Worm (Caenorhabditis elegans) whole organism, midembryonic: ENCODE measurements around the gene clec-141.
A peak's percentile ranks its signal among the peaks of the same experiment; 100 is the strongest.

Source experiments
- T22C8.4 ChIP-seq: fragments of 200-800 bp; sonication (Bioruptor generic); IDR thresholded peaks from 2 replicates; pipeline ENCODE4 v1.3.6; 2022; ENCODE audit warnings: missing genetic modification characterization, missing compliant biosample characterization
- cog-1 ChIP-seq: sonication (generic microtip); optimal IDR thresholded peaks from 2 replicates; lab custom pipeline; 2016; ENCODE audit warnings: missing genetic modification characterization, missing compliant biosample characterization
- flt-1 ChIP-seq: fragments of 200-800 bp; sonication (Bioruptor generic); IDR thresholded peaks from 2 replicates; pipeline ENCODE4 v1.3.6; 2022; ENCODE audit warnings: missing genetic modification characterization, missing compliant biosample characterization
- klf-2 ChIP-seq: fragments of 200-800 bp; sonication (Bioruptor generic); conservative IDR thresholded peaks from 2 replicates; pipeline ENCODE4 v1.3.6; 2022; ENCODE audit warnings: missing genetic modification reagents, missing genetic modification characterization, missing compliant biosample characterization
- med-1 ChIP-seq: sonication (generic microtip); optimal IDR thresholded peaks from 2 replicates; lab custom pipeline; 2017; ENCODE audit warnings: missing genetic modification characterization, mild to moderate bottlenecking, missing compliant biosample characterization, antibody characterized with exemption, missing genetic modification reagents; ENCODE audit not compliant: insufficient read depth
- ref-1 ChIP-seq: fragments of 200-800 bp; sonication (Bioruptor generic); conservative IDR thresholded peaks from 2 replicates; pipeline ENCODE4 v1.3.6; 2022; ENCODE audit warnings: missing genetic modification reagents, missing genetic modification characterization, missing compliant biosample characterization
- tab-1 ChIP-seq: fragments of 200-800 bp; sonication (Bioruptor generic); IDR thresholded peaks from 2 replicates; pipeline ENCODE4 v1.3.6; 2022; ENCODE audit warnings: missing genetic modification characterization, missing compliant biosample characterization
- ztf-23 ChIP-seq: fragments of 200-800 bp; sonication (Bioruptor generic); IDR thresholded peaks from 2 replicates; pipeline ENCODE4 v1.3.6; 2022; ENCODE audit warnings: missing genetic modification reagents, missing genetic modification characterization, missing compliant biosample characterization
- ztf-29 ChIP-seq: fragments of 200-800 bp; sonication (Bioruptor generic); IDR thresholded peaks from 2 replicates; pipeline ENCODE4 v1.3.6; 2022; ENCODE audit warnings: missing genetic modification reagents, missing genetic modification characterization, missing compliant biosample characterization

The clec-141 gene

DNA sequence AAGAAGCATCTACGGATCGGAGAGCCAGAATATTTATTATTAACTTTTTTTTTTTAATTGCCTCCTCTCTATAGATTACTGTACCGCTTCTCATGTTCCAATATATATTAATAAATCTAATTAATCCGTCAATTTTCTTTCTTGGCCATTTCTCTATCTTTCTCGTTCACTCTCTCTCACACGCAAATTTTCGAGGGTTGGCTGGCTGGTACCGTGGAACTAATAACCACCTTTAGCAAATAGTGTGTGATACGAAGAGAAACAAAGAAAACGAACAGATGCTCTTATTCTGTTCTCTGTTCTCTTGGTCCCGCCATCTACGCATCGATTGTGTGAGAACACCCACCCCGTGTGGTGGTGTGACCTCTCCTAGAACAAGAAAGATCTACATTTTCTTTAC, 10.9 kb upstream of the clec-141 start:
- TF ChIP-seq klf-2 (GFP tag; lab: Robert Waterston, UW) (no peak), T22C8.4 (GFP tag; lab: Robert Waterston, UW) (no peak), flt-1 (GFP tag; lab: Robert Waterston, UW) (0 out of 2 replicates have a peak, but pooled peaks have one; percentile 36), ztf-23 (GFP tag; lab: Robert Waterston, UW) (no peak)

DNA sequence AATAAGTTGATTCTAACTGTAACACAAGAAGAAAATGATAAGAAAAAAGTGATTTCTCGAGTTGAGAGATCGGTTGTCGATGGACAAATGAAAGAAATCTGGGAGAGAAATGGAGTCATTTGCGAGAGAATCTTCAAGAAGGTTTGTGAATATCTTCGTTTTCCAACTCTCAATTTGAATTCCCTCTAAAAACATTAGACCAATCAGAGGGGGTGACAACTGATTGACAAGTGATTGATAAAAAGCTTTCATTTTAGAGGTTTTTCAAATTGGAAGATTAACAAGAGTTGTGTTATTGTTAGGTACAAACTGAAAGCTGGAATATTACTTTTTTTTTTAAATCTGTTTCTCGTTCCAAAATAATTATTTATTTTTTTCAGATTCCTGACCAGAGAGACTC, 10.5 kb upstream of the clec-141 start:
- TF ChIP-seq cog-1 (tag; lab: Kevin White, UChicago): no peak
- no peak for TF ChIP-seq tab-1 (GFP tag; lab: Robert Waterston, UW)
- TF ChIP-seq ref-1 (GFP tag; lab: Robert Waterston, UW): no peak
- TF ChIP-seq flt-1 (GFP tag; lab: Robert Waterston, UW): no peak
- no peak for TF ChIP-seq med-1 (GFP tag; lab: Kevin White, UChicago)

DNA sequence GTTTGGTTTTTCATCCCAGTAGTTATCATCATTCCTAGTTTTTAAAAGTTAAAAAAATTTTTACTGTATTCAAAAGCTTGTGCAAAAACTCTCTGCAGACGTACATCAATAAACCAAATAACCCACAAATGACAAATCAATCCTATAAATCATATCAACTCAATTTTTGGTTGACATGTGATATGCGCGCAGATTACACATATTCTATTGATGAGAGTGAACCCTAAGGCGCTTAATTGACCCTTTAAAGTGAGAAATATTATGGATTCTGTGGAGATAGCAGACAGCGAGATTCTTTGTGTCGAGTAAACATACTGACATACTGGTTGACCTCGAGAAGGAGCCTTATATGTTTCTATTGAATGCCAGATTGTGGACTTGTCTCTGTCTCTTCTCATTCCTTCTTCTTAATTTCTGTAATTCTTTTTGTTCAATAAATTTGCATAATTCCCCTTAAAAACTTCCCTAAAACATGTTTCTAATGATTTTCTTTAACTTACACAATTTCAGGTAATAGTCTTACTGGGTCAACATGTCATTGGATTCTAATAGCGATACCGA, 8.8 kb upstream of the clec-141 start, which contains the start of gene EEED8.2:
TSS of gene EEED8.2 (plus strand) at position 511 of the 561 bp plus-strand sequence.
- TF ChIP-seq cog-1 (tag; lab: Kevin White, UChicago): peak; percentile 11
- no peak for TF ChIP-seq ztf-23 (GFP tag; lab: Robert Waterston, UW)

DNA sequence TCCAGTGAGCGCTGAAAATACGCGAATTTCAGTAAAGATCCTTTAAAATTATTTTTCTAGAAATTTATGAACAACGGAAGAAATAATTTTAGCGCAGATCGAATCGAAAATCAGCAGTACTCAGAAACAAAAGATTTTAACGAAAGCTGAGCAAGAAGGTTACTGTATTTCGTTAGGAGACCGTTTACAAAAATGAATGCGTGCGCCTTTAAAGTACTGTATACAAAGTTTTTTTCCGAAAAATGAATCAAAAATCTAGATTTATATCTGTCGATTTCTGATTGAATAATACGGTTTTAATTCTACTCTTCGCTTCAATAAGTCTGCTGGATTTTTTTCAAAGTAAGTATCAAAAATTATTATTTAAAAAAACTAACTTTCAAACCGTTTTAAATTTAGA, 6.6 kb upstream of the clec-141 start, which contains the start of the genes EEED8.14 and EEED8.3:
TSS of gene EEED8.14 (minus strand) at position 13 of the 400 bp plus-strand sequence.
TSS of gene EEED8.3 (plus strand) at position 237 of the 400 bp plus-strand sequence.
- TF ChIP-seq T22C8.4 (GFP tag; lab: Robert Waterston, UW) (no peak), med-1 (GFP tag; lab: Kevin White, UChicago) (no peak), ref-1 (GFP tag; lab: Robert Waterston, UW) (no peak), ztf-23 (GFP tag; lab: Robert Waterston, UW) (no peak), tab-1 (GFP tag; lab: Robert Waterston, UW) (no peak), cog-1 (tag; lab: Kevin White, UChicago) (no peak), flt-1 (GFP tag; lab: Robert Waterston, UW) (no peak), klf-2 (GFP tag; lab: Robert Waterston, UW) (no peak), ztf-29 (GFP tag; lab: Robert Waterston, UW) (no peak)

DNA sequence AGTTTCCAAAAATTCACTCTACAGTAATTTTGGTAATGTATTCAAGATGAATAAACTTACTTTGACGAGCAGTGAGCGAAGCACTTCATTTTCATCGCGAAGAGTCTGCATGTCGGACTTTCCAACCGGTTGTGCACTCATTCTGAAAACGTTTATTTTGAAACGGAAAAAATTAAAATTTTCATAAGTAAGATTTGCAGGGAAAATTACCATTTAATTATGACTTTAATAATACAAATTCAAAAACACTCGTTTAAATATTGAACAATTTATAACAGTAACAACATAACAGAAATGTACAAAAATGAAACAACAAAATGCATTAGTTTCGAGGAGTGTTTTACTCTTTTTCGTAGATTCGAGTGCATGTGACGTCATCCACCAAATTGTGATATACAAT, 5.0 kb upstream of the clec-141 start, which contains the start of the genes EEED8.13 and EEED8.18:
TSS of gene EEED8.13 (minus strand) at position 101 of the 400 bp plus-strand sequence.
TSS of gene EEED8.18 (minus strand) at position 144 of the 400 bp plus-strand sequence.
- TF ChIP-seq tab-1 (GFP tag; lab: Robert Waterston, UW) (no peak), ztf-23 (GFP tag; lab: Robert Waterston, UW) (no peak), cog-1 (tag; lab: Kevin White, UChicago) (no peak), ref-1 (GFP tag; lab: Robert Waterston, UW) (no peak), med-1 (GFP tag; lab: Kevin White, UChicago) (no peak), flt-1 (GFP tag; lab: Robert Waterston, UW) (no peak), ztf-29 (GFP tag; lab: Robert Waterston, UW) (no peak), klf-2 (GFP tag; lab: Robert Waterston, UW) (no peak), T22C8.4 (GFP tag; lab: Robert Waterston, UW) (no peak)

DNA sequence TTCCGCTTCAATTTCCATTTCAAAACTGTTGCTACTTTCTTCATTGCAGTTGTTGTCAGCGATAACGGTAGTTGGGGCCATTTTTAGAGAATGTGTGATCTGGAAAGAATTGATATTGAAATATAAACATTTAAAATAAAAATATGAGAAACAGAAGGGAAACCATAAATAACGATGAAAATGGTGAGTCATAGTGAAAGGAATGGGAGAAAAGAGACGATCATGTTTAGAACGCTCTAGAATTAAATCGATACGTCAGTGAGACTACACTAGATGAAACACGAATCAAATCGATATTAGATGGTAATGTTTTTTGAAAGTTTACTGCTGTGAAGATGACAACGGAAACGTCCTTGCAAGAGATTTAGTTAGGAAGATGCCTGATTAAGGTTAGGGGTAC, 1.5 kb upstream of the clec-141 start, which contains the start of the genes EEED8.12 and EEED8.4:
TSS of gene EEED8.12 (minus strand) at position 101 of the 400 bp plus-strand sequence.
TSS of gene EEED8.4 (plus strand) at position 396 of the 400 bp plus-strand sequence.
- TF ChIP-seq ztf-23 (GFP tag; lab: Robert Waterston, UW) (no peak), med-1 (GFP tag; lab: Kevin White, UChicago) (no peak), cog-1 (tag; lab: Kevin White, UChicago) (no peak), tab-1 (GFP tag; lab: Robert Waterston, UW) (no peak), ref-1 (GFP tag; lab: Robert Waterston, UW) (no peak), flt-1 (GFP tag; lab: Robert Waterston, UW) (no peak), T22C8.4 (GFP tag; lab: Robert Waterston, UW) (no peak), klf-2 (GFP tag; lab: Robert Waterston, UW) (no peak), ztf-29 (GFP tag; lab: Robert Waterston, UW) (no peak)

DNA sequence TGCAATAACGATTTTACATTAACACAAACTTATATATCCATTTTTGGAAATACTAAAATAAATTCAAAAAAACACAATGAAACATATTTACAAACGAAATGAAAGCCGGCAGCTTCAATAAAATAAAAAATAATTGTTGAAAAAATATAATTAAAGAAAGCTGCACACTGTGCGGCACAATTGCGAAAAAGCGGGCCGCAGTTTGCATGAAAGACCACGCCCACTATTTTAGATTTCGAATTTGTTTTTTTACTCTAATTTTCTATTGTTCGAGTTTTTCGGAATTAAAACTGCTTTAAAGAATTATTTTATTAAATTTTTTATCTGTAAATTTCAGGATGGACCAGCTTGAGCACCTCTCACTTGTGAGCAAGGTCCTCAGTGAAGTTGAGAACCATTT, 8.2 kb downstream of the clec-141 start, which contains the start of gene mog-5:
TSS of gene mog-5 (plus strand) at position 338 of the 400 bp plus-strand sequence.
- TF ChIP-seq ztf-23 (GFP tag; lab: Robert Waterston, UW) (peak; percentile 68; the same call in 1 of the 2 replicates), tab-1 (GFP tag; lab: Robert Waterston, UW) (0 out of 2 replicates have a peak, but pooled peaks have one; percentile 58), flt-1 (GFP tag; lab: Robert Waterston, UW) (0 out of 2 replicates have a peak, but pooled peaks have one; percentile 29), ztf-29 (GFP tag; lab: Robert Waterston, UW) (peak; percentile 87), med-1 (GFP tag; lab: Kevin White, UChicago) (peak; percentile 64), cog-1 (tag; lab: Kevin White, UChicago) (peak; percentile 8), klf-2 (GFP tag; lab: Robert Waterston, UW) (no peak; the same call in 1 of the 2 replicates), T22C8.4 (GFP tag; lab: Robert Waterston, UW) (no peak)

DNA sequence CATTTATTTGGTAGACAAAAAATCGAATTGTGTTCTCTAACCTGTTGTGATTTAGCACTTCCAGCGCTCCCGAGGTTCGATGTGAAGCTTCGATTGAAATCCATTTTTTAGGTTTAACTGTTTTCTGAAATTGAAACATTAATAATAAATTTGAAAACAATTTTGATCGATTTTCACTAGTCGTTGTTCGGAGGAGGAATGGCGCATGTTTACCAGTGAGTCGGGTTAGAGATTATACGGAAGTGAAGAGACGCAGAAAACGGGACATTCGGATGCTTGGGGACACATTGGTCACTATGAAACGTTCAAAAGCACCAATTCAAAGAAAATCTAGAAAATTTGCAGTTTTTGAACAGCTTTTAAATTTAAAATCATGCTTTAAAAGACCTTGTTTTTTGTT, 8.7 kb downstream of the clec-141 start, which contains the start of gene fbxl-3:
TSS of gene fbxl-3 (minus strand) at position 124 of the 400 bp plus-strand sequence.
- TF ChIP-seq klf-2 (GFP tag; lab: Robert Waterston, UW) (no peak), ref-1 (GFP tag; lab: Robert Waterston, UW) (no peak), flt-1 (GFP tag; lab: Robert Waterston, UW) (no peak), ztf-23 (GFP tag; lab: Robert Waterston, UW) (no peak), med-1 (GFP tag; lab: Kevin White, UChicago) (no peak), tab-1 (GFP tag; lab: Robert Waterston, UW) (no peak)

DNA sequence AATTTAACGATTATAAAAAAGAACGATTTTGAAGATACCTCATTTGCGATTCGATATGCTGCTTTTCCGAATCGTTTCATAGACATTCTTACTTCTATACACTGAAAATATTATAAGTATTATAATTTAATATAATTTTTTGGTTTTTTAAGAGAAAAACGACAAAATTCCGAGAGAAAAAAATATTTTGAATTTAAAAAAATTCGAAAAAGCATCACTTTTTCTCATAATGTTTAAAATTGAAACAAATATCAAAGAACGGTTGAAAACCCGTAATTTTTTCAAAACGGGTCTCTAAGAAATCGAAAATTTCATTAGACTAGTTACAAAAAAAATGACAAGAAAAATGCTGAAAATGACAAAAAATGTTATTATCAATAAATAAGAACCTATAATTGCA, 11.9 kb downstream of the clec-141 start, which contains the start of gene pink-1:
TSS of gene pink-1 (minus strand) at position 101 of the 400 bp plus-strand sequence.
- TF ChIP-seq klf-2 (GFP tag; lab: Robert Waterston, UW): no peak
- no peak for TF ChIP-seq tab-1 (GFP tag; lab: Robert Waterston, UW)
- TF ChIP-seq med-1 (GFP tag; lab: Kevin White, UChicago): no peak
- no peak for TF ChIP-seq cog-1 (tag; lab: Kevin White, UChicago)
- TF ChIP-seq ztf-23 (GFP tag; lab: Robert Waterston, UW): no peak
- no peak for TF ChIP-seq ztf-29 (GFP tag; lab: Robert Waterston, UW)
- TF ChIP-seq T22C8.4 (GFP tag; lab: Robert Waterston, UW): no peak
- TF ChIP-seq ref-1 (GFP tag; lab: Robert Waterston, UW): no peak
- TF ChIP-seq flt-1 (GFP tag; lab: Robert Waterston, UW): no peak
